Worm (Caenorhabditis elegans) whole organism, early embryonic: ENCODE measurements around the gene T16H12.3.
"Not testable (repeated sequence)": the region's sequence is repeated elsewhere in the genome, so short reads cannot be mapped to it uniquely, and the experiment has no call there.

Experiments
- B0310.2 ChIP-seq: sonication (generic microtip); optimal IDR thresholded peaks from 2 replicates; lab custom pipeline; 2016; ENCODE audit warnings: mild to moderate bottlenecking, missing genetic modification characterization, missing compliant biosample characterization
- F13C5.2 ChIP-seq: sonication (generic microtip); optimal IDR thresholded peaks from 2 replicates; lab custom pipeline; 2017; ENCODE audit warnings: mild to moderate bottlenecking, missing genetic modification characterization, inconsistent platforms, missing compliant biosample characterization
- aly-1 ChIP-seq: sonication (generic microtip); optimal IDR thresholded peaks from 2 replicates; lab custom pipeline; 2016; ENCODE audit warnings: missing genetic modification characterization, missing compliant biosample characterization
- ama-1 ChIP-seq: fragments of 150-350 bp; optimal IDR thresholded peaks from 2 replicates; lab custom pipeline; 2014
- ceh-13 ChIP-seq: fragments of 200-800 bp; sonication (Bioruptor generic); optimal IDR thresholded peaks from 2 replicates; lab custom pipeline; 2018; ENCODE audit warnings: mild to moderate bottlenecking, missing genetic modification characterization, missing compliant biosample characterization
- ceh-36 ChIP-seq: sonication (generic microtip); optimal IDR thresholded peaks from 2 replicates; lab custom pipeline; 2016; ENCODE audit warnings: missing genetic modification characterization, inconsistent platforms, missing compliant biosample characterization
- ets-7 ChIP-seq: sonication (generic microtip); optimal IDR thresholded peaks from 2 replicates; lab custom pipeline; 2016; ENCODE audit warnings: missing genotype, missing genetic modification characterization, missing compliant biosample characterization
- flt-1 ChIP-seq: fragments of 200-800 bp; sonication (Bioruptor generic); IDR thresholded peaks from 2 replicates; pipeline ENCODE4 v1.3.6; 2022; ENCODE audit warnings: missing genetic modification characterization, missing compliant biosample characterization
- hmbx-1 ChIP-seq: sonication (generic microtip); optimal IDR thresholded peaks from 2 replicates; lab custom pipeline; 2016; ENCODE audit warnings: mild to moderate bottlenecking, missing genetic modification characterization, missing compliant biosample characterization
- hmg-4 ChIP-seq: fragments of 200-800 bp; sonication (Bioruptor generic); optimal IDR thresholded peaks from 2 replicates; lab custom pipeline; 2018; ENCODE audit warnings: mild to moderate bottlenecking, missing genetic modification characterization, missing compliant biosample characterization
- hnd-1 ChIP-seq: sonication (generic microtip); optimal IDR thresholded peaks from 2 replicates; lab custom pipeline; 2016; ENCODE audit warnings: missing genetic modification characterization, missing compliant biosample characterization
- pes-1 ChIP-seq: fragments of 200-800 bp; sonication (Bioruptor generic); IDR thresholded peaks from 2 replicates; pipeline ENCODE4 v1.3.6; 2022; ENCODE audit warnings: missing genetic modification reagents, missing genetic modification characterization, missing compliant biosample characterization
- scrt-1 ChIP-seq: fragments of 200-800 bp; sonication (Bioruptor generic); IDR thresholded peaks from 2 replicates; pipeline ENCODE4 v1.3.6; 2022; ENCODE audit warnings: missing genetic modification characterization, missing compliant biosample characterization
- sea-1 ChIP-seq: fragments of 200-800 bp; sonication (Bioruptor generic); conservative IDR thresholded peaks from 2 replicates; pipeline ENCODE4 v1.3.6; 2022; ENCODE audit warnings: missing genetic modification characterization, missing compliant biosample characterization
- tbx-11 ChIP-seq: fragments of 200-800 bp; sonication (Bioruptor generic); IDR thresholded peaks from 2 replicates; pipeline ENCODE4 v1.3.6; 2022; ENCODE audit warnings: missing genetic modification characterization, missing compliant biosample characterization
- tbx-37 ChIP-seq: fragments of 200-800 bp; sonication (Bioruptor generic); conservative IDR thresholded peaks from 2 replicates; pipeline ENCODE4 v1.3.6; 2022; ENCODE audit warnings: missing genetic modification reagents, missing genetic modification characterization, missing compliant biosample characterization
- tra-4 ChIP-seq: sonication (generic microtip); optimal IDR thresholded peaks from 2 replicates; lab custom pipeline; 2017; ENCODE audit warnings: missing genetic modification characterization, missing compliant biosample characterization

The T16H12.3 gene

DNA sequence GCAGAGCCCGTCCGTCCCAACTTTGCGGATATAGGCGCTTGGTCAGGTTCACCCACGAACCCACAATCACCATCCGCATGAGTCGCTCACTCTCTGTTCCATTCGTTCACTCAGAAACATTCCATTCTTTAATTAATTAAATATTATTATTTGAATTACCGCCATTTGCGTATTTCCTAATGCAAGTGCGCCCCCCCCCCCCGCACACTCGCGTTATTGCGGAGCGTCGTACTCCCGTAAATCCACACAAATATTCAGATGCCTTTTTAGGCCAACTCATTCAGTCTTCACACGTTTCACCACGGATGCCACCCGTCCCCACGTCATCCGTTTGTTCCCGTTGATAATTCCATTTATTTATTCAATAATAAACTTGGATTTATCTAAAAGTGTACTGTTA, 32.8 kb downstream of the T16H12.3 start, which contains the start of gene T16G12.3:
Gene T16G12.3 (plus strand): TSS at position 301 of the 400 bp plus-strand sequence.
- not testable (repeated sequence) for TF ChIP-seq ceh-36 (tag; lab: Kevin White, UChicago); B0310.2 (tag; lab: Kevin White, UChicago); tbx-11 (GFP tag; lab: Robert Waterston, UW)

DNA sequence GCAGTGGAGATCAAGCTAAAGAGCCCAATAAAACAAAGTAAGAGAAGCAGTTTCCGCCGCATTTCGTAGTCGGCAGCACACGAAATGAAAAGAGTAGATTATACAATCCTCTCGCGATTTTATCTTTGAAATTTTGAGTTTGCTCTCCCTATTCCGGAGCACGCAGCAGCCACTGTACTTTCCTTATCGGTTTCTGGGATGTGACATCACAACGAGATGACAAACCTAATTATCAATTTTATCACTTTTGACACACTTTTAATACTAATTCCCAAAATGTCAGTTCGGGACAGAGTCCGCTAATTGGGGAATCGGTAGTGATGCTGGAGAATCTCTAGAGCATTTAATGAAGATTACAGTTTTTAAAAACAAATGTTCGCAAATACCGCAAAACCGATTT, 33.4 kb downstream of the T16H12.3 start, which contains the start of gene T16G12.1:
Gene T16G12.1 (minus strand): TSS at position 176 of the 400 bp plus-strand sequence.
- no peak for TF ChIP-seq tra-4 (tag; lab: Kevin White, UChicago)
- no peak for TF ChIP-seq hnd-1 (tag; lab: Kevin White, UChicago)
- TF ChIP-seq sea-1 (GFP tag; lab: Robert Waterston, UW) = no peak
- no peak for TF ChIP-seq flt-1 (GFP tag; lab: Robert Waterston, UW)
- no peak for TF ChIP-seq aly-1 (tag; lab: Kevin White, UChicago)
- no peak for TF ChIP-seq tbx-37 (GFP tag; lab: Robert Waterston, UW)
- TF ChIP-seq B0310.2 (tag; lab: Kevin White, UChicago) = no peak
- TF ChIP-seq F13C5.2 = no peak
- no peak for TF ChIP-seq ama-1 (lab: Kevin White, UChicago)
- TF ChIP-seq ceh-36 (tag; lab: Kevin White, UChicago) = no peak
- no peak for TF ChIP-seq pes-1
- no peak for TF ChIP-seq scrt-1 (GFP tag; lab: Robert Waterston, UW)
- no peak for TF ChIP-seq ets-7 (tag; lab: Kevin White, UChicago)
- no peak for TF ChIP-seq hmbx-1 (tag; lab: Kevin White, UChicago)
- TF ChIP-seq ceh-13 = no peak
- TF ChIP-seq hmg-4 = no peak
- no peak for TF ChIP-seq tbx-11 (GFP tag; lab: Robert Waterston, UW)

DNA sequence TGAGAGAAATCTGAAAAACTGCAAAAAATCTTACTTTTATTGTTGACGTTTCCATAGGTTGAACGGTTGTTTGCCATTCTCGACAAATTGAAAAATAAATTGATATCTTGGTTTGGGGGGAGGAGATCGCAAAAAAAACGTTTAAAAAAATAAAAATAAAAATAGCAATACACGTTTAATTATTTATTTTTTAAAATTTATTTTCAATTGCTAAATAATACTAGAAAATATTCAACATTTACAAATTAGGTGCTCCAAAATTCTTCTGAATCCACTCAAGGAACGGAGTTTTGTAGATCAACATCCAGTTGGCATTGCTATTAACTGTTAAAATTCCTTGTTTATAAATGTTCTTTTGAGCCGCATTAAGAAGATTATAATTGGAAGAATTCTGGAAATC, 43.1 kb downstream of the T16H12.3 start, which contains the start of gene T16G12.7:
Gene T16G12.7 (minus strand): TSS at position 101 of the 400 bp plus-strand sequence.
- TF ChIP-seq aly-1 (tag; lab: Kevin White, UChicago) = no peak
- TF ChIP-seq ceh-13 = no peak
- TF ChIP-seq B0310.2 (tag; lab: Kevin White, UChicago) = no peak
- TF ChIP-seq hmg-4 = no peak
- TF ChIP-seq tbx-37 (GFP tag; lab: Robert Waterston, UW) = no peak
- no peak for TF ChIP-seq flt-1 (GFP tag; lab: Robert Waterston, UW)
- TF ChIP-seq ceh-36 (tag; lab: Kevin White, UChicago) = no peak
- no peak for TF ChIP-seq ets-7 (tag; lab: Kevin White, UChicago)
- no peak for TF ChIP-seq tbx-11 (GFP tag; lab: Robert Waterston, UW)
- no peak for TF ChIP-seq ama-1 (lab: Kevin White, UChicago)
- TF ChIP-seq pes-1 = no peak
- no peak for TF ChIP-seq tra-4 (tag; lab: Kevin White, UChicago)
- no peak for TF ChIP-seq sea-1 (GFP tag; lab: Robert Waterston, UW)
- TF ChIP-seq F13C5.2 = no peak
- no peak for TF ChIP-seq scrt-1 (GFP tag; lab: Robert Waterston, UW)
- no peak for TF ChIP-seq hnd-1 (tag; lab: Kevin White, UChicago)
- no peak for TF ChIP-seq hmbx-1 (tag; lab: Kevin White, UChicago)

DNA sequence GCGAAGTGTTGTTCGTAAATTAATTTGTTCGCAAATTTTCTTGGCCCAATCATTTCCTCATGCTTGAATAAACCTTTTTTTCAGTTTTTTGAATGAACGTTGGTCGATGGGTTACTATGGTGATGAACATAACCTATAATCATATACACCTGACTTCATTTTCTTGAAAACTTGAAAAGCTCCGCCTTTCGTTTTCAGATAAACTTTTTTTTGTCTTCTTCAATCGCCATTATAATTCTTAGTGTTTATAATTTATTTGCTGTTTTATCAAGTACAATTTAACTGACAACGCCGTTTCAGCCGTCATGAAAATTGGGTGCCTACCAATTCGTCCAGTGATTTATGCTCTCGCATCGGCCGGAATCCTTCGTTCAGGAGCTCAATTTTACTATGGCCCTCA, 45.9 kb downstream of the T16H12.3 start, which contains the start of gene M04D8.7:
Gene M04D8.7 (plus strand): TSS at position 301 of the 400 bp plus-strand sequence.
- TF ChIP-seq tra-4 (tag; lab: Kevin White, UChicago) (no peak), B0310.2 (tag; lab: Kevin White, UChicago) (no peak), sea-1 (GFP tag; lab: Robert Waterston, UW) (no peak), hmbx-1 (tag; lab: Kevin White, UChicago) (no peak), F13C5.2 (no peak)

DNA sequence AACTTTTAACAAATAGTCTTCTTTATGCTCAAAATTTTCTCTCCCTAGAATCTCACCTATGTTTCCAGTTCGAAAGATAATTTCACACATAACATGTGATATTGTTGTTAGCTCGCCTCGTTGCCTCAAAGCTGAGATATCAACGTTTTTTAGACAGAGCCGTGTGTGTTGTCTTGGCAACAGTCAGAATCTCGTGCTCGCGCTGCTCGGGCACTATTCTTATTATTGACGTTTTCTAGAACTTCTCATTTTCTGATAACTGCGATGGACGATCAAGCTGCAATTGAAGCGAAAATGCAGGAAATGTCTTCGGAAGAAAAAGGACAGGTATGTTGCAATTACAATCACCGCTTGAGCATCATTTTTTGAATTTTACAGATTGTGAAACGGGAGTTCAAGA, 47.3 kb downstream of the T16H12.3 start, which contains the start of gene xbx-3:
Gene xbx-3 (plus strand): TSS at position 163 of the 400 bp plus-strand sequence.
- TF ChIP-seq ama-1 (lab: Kevin White, UChicago) (no peak), aly-1 (tag; lab: Kevin White, UChicago) (no peak), ceh-13 (no peak), pes-1 (no peak), F13C5.2 (no peak), hmbx-1 (tag; lab: Kevin White, UChicago) (no peak), hmg-4 (no peak), scrt-1 (GFP tag; lab: Robert Waterston, UW) (no peak), ceh-36 (tag; lab: Kevin White, UChicago) (no peak), tbx-37 (GFP tag; lab: Robert Waterston, UW) (no peak), flt-1 (GFP tag; lab: Robert Waterston, UW) (no peak), tra-4 (tag; lab: Kevin White, UChicago) (no peak), tbx-11 (GFP tag; lab: Robert Waterston, UW) (no peak), hnd-1 (tag; lab: Kevin White, UChicago) (no peak), sea-1 (GFP tag; lab: Robert Waterston, UW) (no peak), B0310.2 (tag; lab: Kevin White, UChicago) (no peak), ets-7 (tag; lab: Kevin White, UChicago) (no peak)

DNA sequence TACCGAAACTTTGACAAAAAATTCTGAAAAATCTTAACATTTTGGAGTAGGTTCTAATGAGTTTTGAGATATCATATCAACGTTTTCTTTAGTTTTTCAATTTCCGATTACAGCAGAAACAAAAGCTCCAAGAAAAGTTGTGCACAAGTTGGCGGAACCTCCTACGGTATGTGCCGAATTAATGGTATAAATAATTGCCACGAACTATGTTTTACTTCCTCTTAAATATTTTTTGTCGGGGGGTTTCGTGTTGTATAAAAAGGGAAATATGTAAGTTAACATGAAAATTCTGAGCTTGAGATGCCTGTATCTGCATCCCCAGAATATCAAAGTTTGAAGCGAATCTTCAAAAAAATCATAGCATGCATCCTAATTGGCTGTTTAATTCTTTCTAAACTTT, 49.2 kb downstream of the T16H12.3 start, which contains the start of gene M04D8.8:
Gene M04D8.8 (plus strand): TSS at position 301 of the 400 bp plus-strand sequence.
- TF ChIP-seq scrt-1 (GFP tag; lab: Robert Waterston, UW) (no peak), ceh-36 (tag; lab: Kevin White, UChicago) (no peak), hmbx-1 (tag; lab: Kevin White, UChicago) (no peak), ets-7 (tag; lab: Kevin White, UChicago) (no peak), B0310.2 (tag; lab: Kevin White, UChicago) (no peak), tbx-37 (GFP tag; lab: Robert Waterston, UW) (no peak), aly-1 (tag; lab: Kevin White, UChicago) (no peak), sea-1 (GFP tag; lab: Robert Waterston, UW) (no peak), pes-1 (no peak), ceh-13 (no peak), ama-1 (lab: Kevin White, UChicago) (no peak), hmg-4 (no peak), hnd-1 (tag; lab: Kevin White, UChicago) (no peak), tra-4 (tag; lab: Kevin White, UChicago) (no peak)

DNA sequence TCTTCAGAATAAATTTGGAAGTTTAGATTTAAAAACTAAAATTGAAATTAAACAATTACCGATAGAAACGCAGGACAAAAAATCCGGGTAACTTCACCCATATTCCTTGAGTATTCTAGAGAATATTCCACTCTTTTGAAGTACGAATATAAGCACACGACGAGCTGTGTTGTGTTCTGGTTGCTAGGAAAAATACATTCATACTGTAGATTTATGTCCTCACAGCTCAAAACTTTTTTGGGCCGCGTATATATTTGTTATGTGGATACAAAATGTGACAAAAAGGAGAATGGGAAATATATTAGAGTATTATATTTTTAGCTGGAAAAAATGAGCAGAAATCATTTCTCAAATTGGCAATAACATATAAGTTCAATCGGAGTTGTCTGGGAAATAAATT, 49.9 kb downstream of the T16H12.3 start, which contains the start of gene M04D8.5:
Gene M04D8.5 (minus strand): TSS at position 101 of the 400 bp plus-strand sequence.
- TF ChIP-seq pes-1 (no peak), tra-4 (tag; lab: Kevin White, UChicago) (no peak), ets-7 (tag; lab: Kevin White, UChicago) (no peak), hmbx-1 (tag; lab: Kevin White, UChicago) (no peak), tbx-11 (GFP tag; lab: Robert Waterston, UW) (no peak), F13C5.2 (no peak), ama-1 (lab: Kevin White, UChicago) (no peak), aly-1 (tag; lab: Kevin White, UChicago) (no peak), hmg-4 (no peak), ceh-13 (no peak), hnd-1 (tag; lab: Kevin White, UChicago) (no peak), B0310.2 (tag; lab: Kevin White, UChicago) (no peak), ceh-36 (tag; lab: Kevin White, UChicago) (no peak), scrt-1 (GFP tag; lab: Robert Waterston, UW) (no peak)
